Worm (Caenorhabditis elegans): Measurements from ENCODE around the gene dpl-1.

dpl-1 gene

DNA sequence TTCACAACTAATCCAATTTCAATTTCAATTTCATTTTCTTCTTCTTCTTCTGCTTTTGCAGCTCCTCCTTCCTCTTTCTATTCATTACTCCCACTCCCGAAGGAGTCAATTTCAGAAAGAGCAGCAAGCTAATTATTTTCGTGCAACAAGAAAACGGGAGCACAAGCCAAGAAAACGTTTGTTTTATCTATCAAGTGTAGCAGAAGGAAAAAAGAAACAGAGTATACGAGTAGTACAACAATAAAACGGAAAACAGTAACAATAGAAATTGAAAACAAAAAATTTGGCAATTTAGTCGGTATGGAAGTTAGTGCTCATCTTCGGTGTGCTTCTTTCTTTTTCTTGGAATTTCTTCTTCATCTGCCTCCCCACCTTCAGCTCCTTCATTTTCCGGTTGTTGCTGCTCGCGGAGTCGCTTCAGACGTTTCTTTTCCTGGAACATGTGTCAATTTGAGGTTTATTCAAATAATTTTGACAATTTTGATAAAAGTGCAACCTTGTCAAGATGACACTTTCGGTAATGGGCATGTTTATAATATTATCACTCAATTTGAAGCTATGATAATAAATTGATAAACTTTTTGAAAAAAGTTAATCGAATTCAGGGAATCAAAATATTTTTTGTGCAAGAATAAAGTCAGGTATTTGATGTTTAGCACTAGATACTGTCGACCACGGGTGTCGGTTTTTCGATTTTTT is 3.8 kb upstream of the dpl-1 start, which contains the start of gene W07A12.8 (continued):
- no peak for TF ChIP-seq Y67H2A.10 (GFP tag; conservative IDR thresholded peaks at IDR 0.05)
- TF ChIP-seq ets-4 (GFP tag; optimal IDR thresholded peaks at IDR 0.05), result peak; percentile 28
- peak; percentile 5 for TF ChIP-seq unc-62 (GFP tag; optimal IDR thresholded peaks at IDR 0.05)
- TF ChIP-seq nhr-80 (tag; optimal IDR thresholded peaks at IDR 0.05), result peak; percentile 86
- no peak for TF ChIP-seq atf-7 (tag; optimal IDR thresholded peaks at IDR 0.05)

DNA sequence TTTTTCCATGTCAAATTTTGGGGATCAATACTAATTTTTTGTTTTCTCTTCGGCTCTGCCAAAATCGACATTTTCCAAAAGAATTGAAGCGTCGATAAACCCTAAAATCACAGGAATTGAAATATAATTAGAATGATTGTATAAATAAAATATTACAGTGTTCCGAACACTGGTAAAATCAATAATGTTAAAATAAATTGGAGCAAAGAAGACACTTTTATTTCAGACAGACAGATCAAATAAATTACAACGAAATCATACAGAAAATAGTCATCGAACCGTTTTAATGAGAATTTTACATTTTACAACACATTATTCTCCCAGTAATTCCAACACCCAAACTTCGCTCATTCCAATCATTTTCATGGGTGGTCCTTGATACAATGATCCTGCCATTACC is 2.0 kb upstream of the dpl-1 start, which contains the start of gene T23G7.3:
T23G7.3 (minus strand) TSS at position 101 of the 400 bp plus-strand sequence.
- TF ChIP-seq ets-4 (GFP tag; optimal IDR thresholded peaks at IDR 0.05) (no peak), ztf-26 (tag; optimal IDR thresholded peaks at IDR 0.05) (no peak), snpc-1.3 (tag; optimal IDR thresholded peaks at IDR 0.05; ENCODE audit: insufficient read depth) (no peak), lir-1 (GFP tag; conservative IDR thresholded peaks at IDR 0.05) (no peak), somi-1 (GFP tag; optimal IDR thresholded peaks at IDR 0.05) (no peak), F10E7.11 (tag; optimal IDR thresholded peaks at IDR 0.05) (no peak), rec-8 (tag; optimal IDR thresholded peaks at IDR 0.05) (no peak), T26A5.8 (tag; optimal IDR thresholded peaks at IDR 0.05) (no peak), ama-1 (optimal IDR thresholded peaks at IDR 0.05) (no peak), ama-1 (GFP tag; optimal IDR thresholded peaks at IDR 0.05) (no peak), mel-28 (tag; optimal IDR thresholded peaks at IDR 0.05; ENCODE audit: borderline replicate concordance) (no peak), B0261.1 (tag; optimal IDR thresholded peaks at IDR 0.05) (no peak), sea-2 (GFP tag; IDR thresholded peaks at IDR 0.05) (no peak), atf-7 (tag; optimal IDR thresholded peaks at IDR 0.05) (no peak), F52B5.7 (tag; optimal IDR thresholded peaks at IDR 0.05) (no peak), dpl-1 (GFP tag; optimal IDR thresholded peaks at IDR 0.05) (no peak), snpc-1.1 (tag; optimal IDR thresholded peaks at IDR 0.05; ENCODE audit: insufficient read depth) (no peak), hmg-20 (GFP tag; IDR thresholded peaks at IDR 0.05) (no peak), ekl-4 (GFP tag; IDR thresholded peaks at IDR 0.05) (no peak)

DNA sequence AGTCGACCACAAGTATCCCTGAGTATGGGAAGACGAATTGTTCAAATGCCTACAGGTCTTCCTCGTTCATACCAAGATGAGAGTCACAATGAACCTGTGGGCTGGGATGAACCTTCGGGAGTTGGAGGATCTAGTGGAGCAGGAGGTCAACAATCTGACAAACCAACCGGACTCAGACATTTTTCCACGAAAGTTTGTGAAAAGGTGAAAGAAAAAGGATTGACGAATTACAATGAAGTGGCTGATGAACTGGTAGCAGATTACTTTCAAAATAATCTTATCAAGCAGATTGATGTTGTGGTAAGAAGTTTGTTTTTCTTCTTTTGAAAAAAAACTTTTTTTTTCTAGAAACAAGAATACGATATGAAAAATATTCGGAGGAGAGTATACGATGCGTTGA is 338 bp downstream of the dpl-1 start:
- TF ChIP-seq ceh-79 (tag; optimal IDR thresholded peaks at IDR 0.05), result no peak
- 0 out of 2 replicates have a peak, but pooled peaks have one; percentile 24 for TF ChIP-seq madf-3 (GFP tag; IDR thresholded peaks at IDR 0.05)

DNA sequence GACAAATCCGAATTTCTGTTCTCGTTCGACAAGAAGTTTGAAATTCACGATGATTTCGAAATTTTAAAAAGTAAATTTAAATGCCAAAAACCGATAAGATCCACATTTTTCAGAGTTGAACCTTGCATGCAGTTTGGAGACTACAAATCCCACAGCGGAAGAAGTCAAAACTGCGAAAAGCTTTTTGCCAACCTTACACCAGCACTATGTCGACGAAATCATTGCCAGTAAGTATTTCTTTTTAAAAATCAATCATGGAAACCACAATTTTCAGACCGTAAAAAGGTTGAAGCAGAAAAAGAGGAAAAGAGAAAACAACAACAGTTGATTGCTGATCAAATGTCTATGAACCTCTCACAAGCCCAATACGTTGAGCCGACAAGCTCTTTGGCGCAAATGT is 1.1 kb downstream of the dpl-1 start:
- TF ChIP-seq madf-6 (GFP tag; IDR thresholded peaks at IDR 0.05), result 0 out of 2 replicates have a peak, but pooled peaks have one; percentile 11
- TF ChIP-seq somi-1 (GFP tag; optimal IDR thresholded peaks at IDR 0.05), result no peak

DNA sequence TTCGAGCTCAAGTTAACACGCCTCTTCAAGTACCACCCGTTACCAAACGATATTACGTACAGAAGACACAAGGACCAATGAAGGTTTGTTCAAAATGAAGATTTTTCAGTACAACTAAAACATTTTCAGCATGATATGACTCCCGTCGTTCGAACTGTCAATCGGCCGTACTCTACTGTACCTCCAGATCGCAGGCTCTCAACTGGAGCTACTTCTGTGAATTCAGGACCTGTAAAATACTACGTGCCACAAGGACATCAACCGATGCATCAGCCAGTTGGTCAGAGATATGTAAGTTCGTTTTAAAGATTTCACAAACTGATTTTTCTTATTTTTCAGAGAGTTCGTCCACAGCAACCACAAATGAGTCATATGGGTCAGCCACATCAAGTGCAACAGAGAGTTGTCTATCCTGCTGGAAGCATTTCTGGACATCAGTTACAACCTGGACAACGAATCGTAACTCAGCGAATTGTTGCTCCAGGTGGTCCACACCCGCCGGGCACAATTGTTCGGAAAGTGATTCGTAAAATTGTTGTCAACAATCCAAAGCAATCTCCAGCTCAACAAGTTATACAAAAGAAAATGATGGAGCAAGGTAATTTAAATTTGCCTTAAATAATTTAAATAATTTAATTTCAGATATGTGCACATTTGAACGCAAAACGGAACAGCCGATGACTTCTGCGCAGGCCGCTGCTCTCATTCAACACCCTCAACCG is 1.9 kb downstream of the dpl-1 start:
- no peak for TF ChIP-seq sdz-38 (tag; optimal IDR thresholded peaks at IDR 0.05)
- no peak for TF ChIP-seq lir-1 (GFP tag; conservative IDR thresholded peaks at IDR 0.05)
- no peak for TF ChIP-seq ccch-3 (GFP tag; optimal IDR thresholded peaks at IDR 0.05)
- no peak for TF ChIP-seq pha-4 (tag; optimal IDR thresholded peaks at IDR 0.05)
- TF ChIP-seq nhr-179 (tag; optimal IDR thresholded peaks at IDR 0.05), result no peak
- no peak for TF ChIP-seq unc-130 (GFP tag; optimal IDR thresholded peaks at IDR 0.05)
- no peak for TF ChIP-seq bed-1 (GFP tag; IDR thresholded peaks at IDR 0.05)
- no peak for TF ChIP-seq ceh-40 (GFP tag; IDR thresholded peaks at IDR 0.05)
- TF ChIP-seq hmg-20 (GFP tag; IDR thresholded peaks at IDR 0.05), result no peak
- no peak for TF ChIP-seq zim-3 (tag; optimal IDR thresholded peaks at IDR 0.05)
- no peak for TF ChIP-seq B0035.1 (tag; optimal IDR thresholded peaks at IDR 0.05)
- no peak for TF ChIP-seq snpc-1.3 (tag; optimal IDR thresholded peaks at IDR 0.05; ENCODE audit: insufficient read depth)
- TF ChIP-seq ztf-22 (GFP tag; optimal IDR thresholded peaks at IDR 0.05), result no peak
- no peak for TF ChIP-seq ztf-6 (GFP tag; IDR thresholded peaks at IDR 0.05)
- TF ChIP-seq K11D2.4 (GFP tag; IDR thresholded peaks at IDR 0.05), result no peak
- TF ChIP-seq rpc-1 (optimal IDR thresholded peaks at IDR 0.05), result no peak
- TF ChIP-seq rpc-1 (tag; optimal IDR thresholded peaks at IDR 0.05), result no peak

All from whole organism, young adult.